Worm (Caenorhabditis elegans): ENCODE measurements around the gene nhr-3.
"Not testable (repeated sequence)": the region's sequence is repeated elsewhere in the genome, so short reads cannot be mapped to it uniquely, and the experiment has no call there.

Gene nhr-3

ce11 chrX:14527559-14527958 lies 30.7 kb upstream of the nhr-3 start, which contains the start of gene nspc-18:
nspc-18 (minus strand) TSS chrX:14527659.
- TF ChIP-seq tbx-2 (tag; optimal IDR thresholded peaks at IDR 0.05): no peak
- TF ChIP-seq sea-2 (GFP tag; optimal IDR thresholded peaks at IDR 0.05): no peak
- no peak for TF ChIP-seq egl-27 (tag; optimal IDR thresholded peaks at IDR 0.05)
- TF ChIP-seq ceh-82 (tag; optimal IDR thresholded peaks at IDR 0.05): no peak
- TF ChIP-seq ztf-4 (tag; optimal IDR thresholded peaks at IDR 0.05): no peak
- no peak for TF ChIP-seq elt-1 (tag; optimal IDR thresholded peaks at IDR 0.05)
- TF ChIP-seq R02D3.7 (tag; optimal IDR thresholded peaks at IDR 0.05): no peak
- TF ChIP-seq egl-5 (tag; optimal IDR thresholded peaks at IDR 0.05): no peak
- TF ChIP-seq mml-1 (tag; optimal IDR thresholded peaks at IDR 0.05): no peak

- not testable (repeated sequence) for TF ChIP-seq pqm-1 (tag; optimal IDR thresholded peaks at IDR 0.05); nfya-1 (tag; optimal IDR thresholded peaks at IDR 0.05; ENCODE audit: insufficient read depth); lsy-12 (tag; optimal IDR thresholded peaks at IDR 0.05)
These were observed 29.9 kb upstream of the nhr-3 start, which contains the start of gene nspc-19 for ce11 chrX:14528399-14528798. nspc-19 (plus strand) TSS chrX:14528699.

- TF ChIP-seq unc-62 (GFP tag; optimal IDR thresholded peaks at IDR 0.05): no peak
- TF ChIP-seq egl-27 (tag; optimal IDR thresholded peaks at IDR 0.05): no peak
These were observed 28.2 kb upstream of the nhr-3 start, which contains the start of gene nspc-20 for ce11 chrX:14530107-14530506. nspc-20 (minus strand) TSS chrX:14530207.

DNA sequence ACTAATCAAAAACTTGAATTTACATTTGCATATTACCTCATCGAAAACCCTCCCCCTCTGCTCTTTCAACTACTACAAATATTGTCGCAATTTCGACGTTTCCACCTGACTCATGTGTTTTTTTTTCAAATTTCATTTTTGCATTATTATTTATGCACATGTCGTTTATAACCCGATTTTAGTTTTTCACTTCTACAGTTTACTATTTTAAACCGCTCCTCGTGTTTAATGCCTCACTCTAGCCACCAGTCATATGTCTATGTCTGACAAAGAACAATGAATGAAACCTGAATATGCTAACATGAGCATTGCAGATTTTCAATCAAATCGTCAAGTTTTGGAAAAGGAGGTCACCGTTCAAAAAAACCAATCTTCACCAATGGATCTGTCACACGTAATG lies 24.2 kb upstream of the nhr-3 start, which contains the start of gene T24C2.5:
Gene T24C2.5 (plus strand): TSS at position 301 of the 400 bp plus-strand sequence.
- TF ChIP-seq mml-1 (tag; optimal IDR thresholded peaks at IDR 0.05) (no peak), nhr-67 (tag; optimal IDR thresholded peaks at IDR 0.05) (no peak), pqm-1 (tag; optimal IDR thresholded peaks at IDR 0.05) (peak; percentile 0)

DNA sequence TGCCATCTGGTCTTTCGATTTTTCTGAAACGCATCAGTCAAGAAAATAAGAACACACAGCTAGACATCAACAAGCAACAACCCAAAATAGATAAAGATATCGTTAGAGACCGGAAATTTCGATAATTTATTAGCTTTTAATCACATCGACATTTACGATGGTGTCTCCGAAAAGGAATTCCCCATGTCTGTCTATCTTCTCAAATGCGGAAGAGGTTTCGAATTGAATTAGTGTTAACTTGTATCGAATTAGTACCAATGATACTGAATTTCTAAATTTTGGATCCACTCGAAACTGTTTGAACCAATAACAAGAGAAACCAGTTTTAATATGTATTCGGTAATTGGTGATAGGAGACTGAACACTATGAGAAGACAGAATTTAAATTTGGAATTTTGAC lies 23.7 kb upstream of the nhr-3 start:
- TF ChIP-seq snpc-4 (tag; optimal IDR thresholded peaks at IDR 0.05) (no peak), tbx-2 (tag; optimal IDR thresholded peaks at IDR 0.05) (no peak)

DNA sequence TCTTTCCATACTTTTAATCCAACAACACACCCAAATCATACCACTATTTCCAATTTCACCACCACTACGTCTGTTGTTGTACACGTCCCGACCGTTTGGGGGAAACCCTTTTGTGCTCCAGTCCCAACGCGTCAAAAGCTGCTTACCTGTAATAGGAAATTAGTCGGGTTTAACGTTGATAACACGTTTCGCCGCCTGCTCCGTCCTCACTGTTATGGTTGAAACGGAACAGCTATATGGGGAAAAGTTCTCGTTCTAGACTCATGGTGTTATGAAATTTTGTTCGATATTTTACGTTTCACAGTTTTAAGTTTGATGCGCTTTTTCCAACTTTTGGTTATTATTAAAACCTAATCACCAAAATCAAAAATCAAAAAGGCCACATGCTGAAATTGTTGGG lies 22.4 kb upstream of the nhr-3 start:
- TF ChIP-seq nhr-237 (tag; optimal IDR thresholded peaks at IDR 0.05) (no peak), pqm-1 (tag; optimal IDR thresholded peaks at IDR 0.05) (peak; percentile 57), lsy-12 (tag; optimal IDR thresholded peaks at IDR 0.05) (no peak), mdl-1 (tag; optimal IDR thresholded peaks at IDR 0.05) (no peak), nhr-43 (tag; optimal IDR thresholded peaks at IDR 0.05; ENCODE audit: poor library complexity, severe bottlenecking) (no peak), elt-2 (tag; optimal IDR thresholded peaks at IDR 0.05) (peak; percentile 50), fos-1 (tag; optimal IDR thresholded peaks at IDR 0.05) (no peak)

DNA sequence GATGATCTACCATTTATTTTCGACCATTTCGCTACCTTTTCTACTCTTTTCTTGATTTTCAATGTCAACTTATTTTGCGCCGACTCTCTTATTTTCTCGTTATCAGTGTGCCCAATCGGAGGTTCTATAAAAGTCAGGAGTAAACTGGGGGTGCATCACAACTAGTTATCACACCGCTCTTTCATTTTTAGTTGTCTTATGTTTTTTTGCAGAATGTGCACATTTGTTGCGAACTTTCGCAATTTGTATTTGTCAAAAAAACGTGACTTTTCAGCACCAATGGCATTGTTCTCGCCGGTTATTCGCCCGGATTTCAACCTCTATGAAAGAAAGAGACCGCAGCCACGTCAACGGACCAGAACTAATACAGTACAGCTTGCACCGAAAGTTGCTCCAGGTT lies 20.7 kb upstream of the nhr-3 start:
- TF ChIP-seq pqm-1 (tag; optimal IDR thresholded peaks at IDR 0.05): peak; percentile 67
- TF ChIP-seq nhr-76 (tag; optimal IDR thresholded peaks at IDR 0.05): no peak
- peak; percentile 66 for TF ChIP-seq elt-2 (tag; optimal IDR thresholded peaks at IDR 0.05)
- TF ChIP-seq pha-4 (tag; optimal IDR thresholded peaks at IDR 0.05): peak; percentile 41

ce11 chrX:14539468-14539867 lies 18.8 kb upstream of the nhr-3 start:
- TF ChIP-seq lsy-12 (tag; optimal IDR thresholded peaks at IDR 0.05) (no peak), tbx-2 (tag; optimal IDR thresholded peaks at IDR 0.05) (no peak), elt-2 (tag; optimal IDR thresholded peaks at IDR 0.05) (peak; percentile 80), pqm-1 (tag; optimal IDR thresholded peaks at IDR 0.05) (peak; percentile 75)

- no peak for TF ChIP-seq elt-3 (tag; optimal IDR thresholded peaks at IDR 0.05)
- no peak for TF ChIP-seq nhr-25 (tag; optimal IDR thresholded peaks at IDR 0.05)
- TF ChIP-seq nhr-77 (tag; optimal IDR thresholded peaks at IDR 0.05): no peak
- TF ChIP-seq mdl-1 (tag; optimal IDR thresholded peaks at IDR 0.05): no peak
- TF ChIP-seq nhr-23 (tag; optimal IDR thresholded peaks at IDR 0.05): no peak
- no peak for TF ChIP-seq nhr-67 (tag; optimal IDR thresholded peaks at IDR 0.05)
- TF ChIP-seq elt-1 (tag; optimal IDR thresholded peaks at IDR 0.05): no peak
- no peak for TF ChIP-seq fkh-10 (GFP tag; optimal IDR thresholded peaks at IDR 0.05)
- TF ChIP-seq ztf-11 (tag; optimal IDR thresholded peaks at IDR 0.05): no peak
- TF ChIP-seq tbx-2 (tag; optimal IDR thresholded peaks at IDR 0.05): no peak
- no peak for TF ChIP-seq lin-39 (tag; optimal IDR thresholded peaks at IDR 0.05)
- no peak for TF ChIP-seq fkh-2 (tag; optimal IDR thresholded peaks at IDR 0.05)
- no peak for TF ChIP-seq nfya-1 (tag; optimal IDR thresholded peaks at IDR 0.05; ENCODE audit: insufficient read depth)
- TF ChIP-seq ceh-82 (tag; optimal IDR thresholded peaks at IDR 0.05): no peak
- no peak for TF ChIP-seq fos-1 (tag; optimal IDR thresholded peaks at IDR 0.05)
- TF ChIP-seq jun-1 (tag; optimal IDR thresholded peaks at IDR 0.05): no peak
- no peak for TF ChIP-seq lin-15B (tag; optimal IDR thresholded peaks at IDR 0.05)
These were observed 16.3 kb upstream of the nhr-3 start, which contains the start of gene fbxa-81 for ce11 chrX:14541992-14542391. fbxa-81 (minus strand) TSS chrX:14542092.
